Worm (Caenorhabditis elegans): ENCODE measurements around the gene sri-50.

Gene sri-50

ce11 chrII:3251782-3252181 is 48.3 kb downstream of the sri-50 start:
- no peak for TF ChIP-seq B0310.2 (tag; optimal IDR thresholded peaks at IDR 0.05)
- TF ChIP-seq ceh-36 (tag; optimal IDR thresholded peaks at IDR 0.05) = no peak
- TF ChIP-seq hmg-4 (GFP tag; optimal IDR thresholded peaks at IDR 0.05) = no peak
- no peak for TF ChIP-seq pes-1 (GFP tag; IDR thresholded peaks at IDR 0.05)
- TF ChIP-seq ama-1 (optimal IDR thresholded peaks at IDR 0.05) = no peak
- no peak for TF ChIP-seq tbx-37 (GFP tag; conservative IDR thresholded peaks at IDR 0.05)
- TF ChIP-seq tbx-11 (GFP tag; IDR thresholded peaks at IDR 0.05) = no peak
- no peak for TF ChIP-seq hnd-1 (tag; optimal IDR thresholded peaks at IDR 0.05)
- no peak for TF ChIP-seq tra-4 (tag; optimal IDR thresholded peaks at IDR 0.05)

Data from whole organism, early embryonic.